1 fruit fly cellular context compared by ENCODE assay signal in genomic region chr2L:20944886-20945558, dm6.
A peak's percentile ranks its signal among the peaks of the same experiment; 100 is the strongest.
TF ChIP-seq lines count a peak whose summit lies in the region.

No protein-coding gene starts in this region.

TF ChIP-seq in whole organism, embryonic, 481 proteins besides CTCF, POLR2A, EP300 and RAD21 (continued from another document):
- peak; percentile 38 for TF ChIP-seq Antp (GFP tag; optimal IDR thresholded peaks at IDR 0.05; lab: Kevin White, UChicago)
- 0 out of 2 replicates have a peak, but pooled peaks have one; percentile 18 for TF ChIP-seq CG3847 (GFP tag; IDR thresholded peaks at IDR 0.05; lab: Robert Waterston, UW)
- no peak for TF ChIP-seq CG30020 (tag; optimal IDR thresholded peaks at IDR 0.05; lab: Kevin White, UChicago)
- TF ChIP-seq CG2202 (tag; optimal IDR thresholded peaks at IDR 0.05; lab: Kevin White, UChicago), result peak; percentile 18
- peak; percentile 45; the same call in 1 of the 2 replicates for TF ChIP-seq CG10366 (GFP tag; IDR thresholded peaks at IDR 0.05; lab: Robert Waterston, UW)
- no peak for TF ChIP-seq ato (GFP tag; IDR thresholded peaks at IDR 0.05; lab: Robert Waterston, UW; ENCODE audit: partially characterized antibody)
- TF ChIP-seq yki (optimal IDR thresholded peaks at IDR 0.05; lab: Kevin White, UChicago), result no peak
- TF ChIP-seq tio (GFP tag; optimal IDR thresholded peaks at IDR 0.05; lab: Kevin White, UChicago), result peak; percentile 12
- peak; percentile 25 for TF ChIP-seq CG18476 (GFP tag; optimal IDR thresholded peaks at IDR 0.05; lab: Kevin White, UChicago)
- TF ChIP-seq eve (GFP tag; optimal IDR thresholded peaks at IDR 0.05; lab: Kevin White, UChicago), result peak in 1 of 2 experiments; percentile 63
- TF ChIP-seq gt (GFP tag; IDR thresholded peaks at IDR 0.05; lab: Robert Waterston, UW), result no peak
- no peak for TF ChIP-seq sc (optimal IDR thresholded peaks at IDR 0.05; lab: Kevin White, UChicago)
- peak; percentile 32 for TF ChIP-seq sc (GFP tag; optimal IDR thresholded peaks at IDR 0.05; lab: Kevin White, UChicago)
- TF ChIP-seq CG18619 (GFP tag; optimal IDR thresholded peaks at IDR 0.05; lab: Kevin White, UChicago), result no peak
- peak; percentile 49 for TF ChIP-seq CG4820 (GFP tag; optimal IDR thresholded peaks at IDR 0.05; lab: Kevin White, UChicago)
- TF ChIP-seq sqz (GFP tag; optimal IDR thresholded peaks at IDR 0.05; lab: Kevin White, UChicago), result no peak
- TF ChIP-seq CG6791 (GFP tag; IDR thresholded peaks at IDR 0.05; lab: Robert Waterston, UW; ENCODE audit: partially characterized antibody), result peak; percentile 62; the same call in 1 of the 3 replicates
- TF ChIP-seq CG17361 (GFP tag; IDR thresholded peaks at IDR 0.05; lab: Robert Waterston, UW), result peak; percentile 56; the same call in 2 of the 3 replicates
- TF ChIP-seq CG12219 (GFP tag; optimal IDR thresholded peaks at IDR 0.05; lab: Kevin White, UChicago), result peak; percentile 42
- TF ChIP-seq NfI (GFP tag; optimal IDR thresholded peaks at IDR 0.05; lab: Kevin White, UChicago), result no peak
- peak; percentile 8 for TF ChIP-seq Jarid2 (GFP tag; optimal IDR thresholded peaks at IDR 0.05; lab: Kevin White, UChicago)
- peak; percentile 71 for TF ChIP-seq ci (GFP tag; IDR thresholded peaks at IDR 0.05; lab: Robert Waterston, UW)
- TF ChIP-seq CG2889 (GFP tag; IDR thresholded peaks at IDR 0.05; lab: Robert Waterston, UW), result no peak
- TF ChIP-seq CG10959 (GFP tag; IDR thresholded peaks at IDR 0.05; lab: Robert Waterston, UW), result 0 out of 2 replicates have a peak, but pooled peaks have one; percentile 15
- peak; percentile 72 for TF ChIP-seq CG31441 (GFP tag; IDR thresholded peaks at IDR 0.05; lab: Robert Waterston, UW)
- TF ChIP-seq CG5180 (GFP tag; optimal IDR thresholded peaks at IDR 0.05; lab: Kevin White, UChicago), result peak; percentile 30
- no peak for TF ChIP-seq kah (GFP tag; optimal IDR thresholded peaks at IDR 0.05; lab: Kevin White, UChicago)
- no peak for TF ChIP-seq CG13296 (GFP tag; optimal IDR thresholded peaks at IDR 0.05; lab: Kevin White, UChicago)
- TF ChIP-seq CG31224 (GFP tag; IDR thresholded peaks at IDR 0.05; lab: Robert Waterston, UW), result no peak
- peak; percentile 47 for TF ChIP-seq CG8089 (GFP tag; optimal IDR thresholded peaks at IDR 0.05; lab: Kevin White, UChicago)
- no peak for TF ChIP-seq Fer2 (tag; optimal IDR thresholded peaks at IDR 0.05; lab: Kevin White, UChicago)
- no peak for TF ChIP-seq twi (tag; optimal IDR thresholded peaks at IDR 0.05; lab: Kevin White, UChicago)
- TF ChIP-seq Sox102F (GFP tag; optimal IDR thresholded peaks at IDR 0.05; lab: Kevin White, UChicago), result peak; percentile 72
- no peak for TF ChIP-seq unc-4 (GFP tag; IDR thresholded peaks at IDR 0.05; lab: Robert Waterston, UW; ENCODE audit: partially characterized antibody)
- no peak for TF ChIP-seq ham (GFP tag; IDR thresholded peaks at IDR 0.05; lab: Robert Waterston, UW)
- TF ChIP-seq CG11504 (tag; optimal IDR thresholded peaks at IDR 0.05; lab: Kevin White, UChicago), result peak; percentile 18
- no peak for TF ChIP-seq zen (tag; optimal IDR thresholded peaks at IDR 0.05; lab: Kevin White, UChicago)
- TF ChIP-seq Dp (GFP tag; optimal IDR thresholded peaks at IDR 0.05; lab: Kevin White, UChicago), result no peak
- peak; percentile 42 for TF ChIP-seq gcm (GFP tag; optimal IDR thresholded peaks at IDR 0.05; lab: Kevin White, UChicago)
- TF ChIP-seq Doc3 (GFP tag; IDR thresholded peaks at IDR 0.05; lab: Robert Waterston, UW; ENCODE audit: partially characterized antibody), result no peak
- TF ChIP-seq CG15696 (tag; optimal IDR thresholded peaks at IDR 0.05; lab: Kevin White, UChicago), result no peak
- TF ChIP-seq fd102C (GFP tag; optimal IDR thresholded peaks at IDR 0.05; lab: Kevin White, UChicago), result no peak
- peak in 1 of 2 experiments; percentile 35 for TF ChIP-seq Trl (optimal IDR thresholded peaks at IDR 0.05; lab: Kevin White, UChicago)
- TF ChIP-seq Trl (GFP tag; optimal IDR thresholded peaks at IDR 0.05; lab: Kevin White, UChicago), result peak; percentile 2
- peak; percentile 24 for TF ChIP-seq CG10209 (GFP tag; optimal IDR thresholded peaks at IDR 0.05; lab: Kevin White, UChicago)
- peak; percentile 28 for TF ChIP-seq CG6254 (GFP tag; optimal IDR thresholded peaks at IDR 0.05; lab: Kevin White, UChicago)
- TF ChIP-seq Sry-β (GFP tag; optimal IDR thresholded peaks at IDR 0.05; lab: Kevin White, UChicago), result no peak
- TF ChIP-seq CG34422 (GFP tag; IDR thresholded peaks at IDR 0.05; lab: Robert Waterston, UW), result no peak
- no peak; the same call in 1 of the 2 replicates for TF ChIP-seq chm (GFP tag; IDR thresholded peaks at IDR 0.05; lab: Robert Waterston, UW)
- peak; percentile 15 for TF ChIP-seq Fer3 (tag; optimal IDR thresholded peaks at IDR 0.05; lab: Kevin White, UChicago)
- TF ChIP-seq da (GFP tag; optimal IDR thresholded peaks at IDR 0.05; lab: Kevin White, UChicago), result no peak
- no peak for TF ChIP-seq Nf-YC (tag; optimal IDR thresholded peaks at IDR 0.05; lab: Kevin White, UChicago)
- peak; percentile 50 for TF ChIP-seq CG6813 (GFP tag; optimal IDR thresholded peaks at IDR 0.05; lab: Kevin White, UChicago)
- no peak for TF ChIP-seq zfh2 (GFP tag; optimal IDR thresholded peaks at IDR 0.05; lab: Kevin White, UChicago)
- no peak for TF ChIP-seq sima (GFP tag; optimal IDR thresholded peaks at IDR 0.05; lab: Kevin White, UChicago)
- no peak for TF ChIP-seq chinmo (GFP tag; IDR thresholded peaks at IDR 0.05; lab: Robert Waterston, UW; ENCODE audit: partially characterized antibody)
- TF ChIP-seq TFAM (GFP tag; optimal IDR thresholded peaks at IDR 0.05; lab: Kevin White, UChicago), result no peak
- TF ChIP-seq Spps (tag; optimal IDR thresholded peaks at IDR 0.05; lab: Kevin White, UChicago), result peak; percentile 40
- TF ChIP-seq CG1603 (tag; optimal IDR thresholded peaks at IDR 0.05; lab: Kevin White, UChicago), result peak; percentile 81
- no peak for TF ChIP-seq CG8478 (optimal IDR thresholded peaks at IDR 0.05; lab: Kevin White, UChicago)
- peak; percentile 12 for TF ChIP-seq CG12659 (GFP tag; optimal IDR thresholded peaks at IDR 0.05; lab: Kevin White, UChicago)
- no peak for TF ChIP-seq CG16813 (GFP tag; IDR thresholded peaks at IDR 0.05; lab: Robert Waterston, UW; ENCODE audit: partially characterized antibody)
- no peak for TF ChIP-seq HLH3B (GFP tag; IDR thresholded peaks at IDR 0.05; lab: Robert Waterston, UW)
- no peak for TF ChIP-seq CG15073 (GFP tag; optimal IDR thresholded peaks at IDR 0.05; lab: Kevin White, UChicago)
- TF ChIP-seq NFAT (GFP tag; IDR thresholded peaks at IDR 0.05; lab: Robert Waterston, UW), result no peak
- peak; percentile 70 for TF ChIP-seq gem (tag; optimal IDR thresholded peaks at IDR 0.05; lab: Kevin White, UChicago)
- TF ChIP-seq Deaf1 (tag; optimal IDR thresholded peaks at IDR 0.05; lab: Kevin White, UChicago), result no peak
- TF ChIP-seq Elba2 (GFP tag; optimal IDR thresholded peaks at IDR 0.05; lab: Kevin White, UChicago), result no peak
- peak; percentile 2 for TF ChIP-seq Nf-YB (GFP tag; optimal IDR thresholded peaks at IDR 0.05; lab: Kevin White, UChicago)
- peak; percentile 11 for TF ChIP-seq btn (GFP tag; optimal IDR thresholded peaks at IDR 0.05; lab: Kevin White, UChicago)
- peak; percentile 39 for TF ChIP-seq D19A (tag; optimal IDR thresholded peaks at IDR 0.05; lab: Kevin White, UChicago)
- TF ChIP-seq CG32532 (GFP tag; IDR thresholded peaks at IDR 0.05; lab: Robert Waterston, UW), result no peak
- TF ChIP-seq hbn (GFP tag; IDR thresholded peaks at IDR 0.05; lab: Robert Waterston, UW; ENCODE audit: partially characterized antibody), result no peak
- TF ChIP-seq Dbx (GFP tag; IDR thresholded peaks at IDR 0.05; lab: Robert Waterston, UW), result no peak
- no peak for TF ChIP-seq Atf6 (GFP tag; IDR thresholded peaks at IDR 0.05; lab: Robert Waterston, UW)
- peak; percentile 29; the same call in 1 of the 2 replicates for TF ChIP-seq CG32767 (GFP tag; IDR thresholded peaks at IDR 0.05; lab: Robert Waterston, UW)
- TF ChIP-seq unpg (GFP tag; optimal IDR thresholded peaks at IDR 0.05; lab: Kevin White, UChicago), result peak; percentile 62
- no peak for TF ChIP-seq CG6272 (GFP tag; IDR thresholded peaks at IDR 0.05; lab: Robert Waterston, UW)
- TF ChIP-seq grau (tag; optimal IDR thresholded peaks at IDR 0.05; lab: Kevin White, UChicago), result peak; percentile 55
- no peak for TF ChIP-seq CG4707 (GFP tag; optimal IDR thresholded peaks at IDR 0.05; lab: Kevin White, UChicago)
- no peak for TF ChIP-seq CG17612 (GFP tag; IDR thresholded peaks at IDR 0.05; lab: Robert Waterston, UW)
- peak; percentile 24 for TF ChIP-seq wek (GFP tag; optimal IDR thresholded peaks at IDR 0.05; lab: Kevin White, UChicago)
- no peak for TF ChIP-seq CG2199 (GFP tag; IDR thresholded peaks at IDR 0.05; lab: Robert Waterston, UW)
- no peak for TF ChIP-seq shn (GFP tag; optimal IDR thresholded peaks at IDR 0.05; lab: Kevin White, UChicago)
- TF ChIP-seq CG11398 (GFP tag; optimal IDR thresholded peaks at IDR 0.05; lab: Kevin White, UChicago), result no peak
- peak; percentile 67 for TF ChIP-seq CG8388 (GFP tag; optimal IDR thresholded peaks at IDR 0.05; lab: Kevin White, UChicago)
- no peak for TF ChIP-seq CG7963 (GFP tag; IDR thresholded peaks at IDR 0.05; lab: Robert Waterston, UW; ENCODE audit: partially characterized antibody)
- no peak for TF ChIP-seq BEAF-32 (GFP tag; optimal IDR thresholded peaks at IDR 0.05; lab: Kevin White, UChicago)
- TF ChIP-seq CG7271 (tag; optimal IDR thresholded peaks at IDR 0.05; lab: Kevin White, UChicago), result no peak
- TF ChIP-seq ewg (GFP tag; optimal IDR thresholded peaks at IDR 0.05; lab: Kevin White, UChicago), result peak; percentile 32
- peak; percentile 41 for TF ChIP-seq Chrac-16 (GFP tag; optimal IDR thresholded peaks at IDR 0.05; lab: Kevin White, UChicago)
- TF ChIP-seq CG9609 (GFP tag; optimal IDR thresholded peaks at IDR 0.05; lab: Kevin White, UChicago), result no peak
- TF ChIP-seq mam (GFP tag; optimal IDR thresholded peaks at IDR 0.05; lab: Kevin White, UChicago), result peak; percentile 10
- TF ChIP-seq Ets65A (GFP tag; lab: Kevin White, UChicago), result peak; percentile 74
- TF ChIP-seq CG3281 (GFP tag; optimal IDR thresholded peaks at IDR 0.05; lab: Kevin White, UChicago), result no peak
- TF ChIP-seq tx (GFP tag; optimal IDR thresholded peaks at IDR 0.05; lab: Kevin White, UChicago), result no peak
- peak; percentile 18 to 43 for TF ChIP-seq Hr51 (GFP tag; optimal IDR thresholded peaks at IDR 0.05; lab: Kevin White, UChicago)
- TF ChIP-seq CG17802 (tag; optimal IDR thresholded peaks at IDR 0.05; lab: Kevin White, UChicago), result peak; percentile 30
- no peak for TF ChIP-seq CG14965 (GFP tag; optimal IDR thresholded peaks at IDR 0.05; lab: Kevin White, UChicago; ENCODE audit: borderline replicate concordance)
- TF ChIP-seq HLH4C (GFP tag; IDR thresholded peaks at IDR 0.05; lab: Robert Waterston, UW; ENCODE audit: partially characterized antibody), result no peak
- TF ChIP-seq emc (GFP tag; optimal IDR thresholded peaks at IDR 0.05; lab: Kevin White, UChicago), result no peak
- peak; percentile 45 for TF ChIP-seq Six4 (GFP tag; optimal IDR thresholded peaks at IDR 0.05; lab: Kevin White, UChicago)
- no peak for TF ChIP-seq CG4404 (GFP tag; IDR thresholded peaks at IDR 0.05; lab: Robert Waterston, UW)
- no peak for TF ChIP-seq slou (GFP tag; optimal IDR thresholded peaks at IDR 0.05; lab: Kevin White, UChicago)
- TF ChIP-seq CG11696 (GFP tag; IDR thresholded peaks at IDR 0.05; lab: Robert Waterston, UW), result no peak
- TF ChIP-seq Hr78 (GFP tag; optimal IDR thresholded peaks at IDR 0.05; lab: Kevin White, UChicago), result peak in 1 of 2 experiments; percentile 48
- TF ChIP-seq CG12299 (tag; optimal IDR thresholded peaks at IDR 0.05; lab: Kevin White, UChicago), result no peak
- TF ChIP-seq ftz-f1 (GFP tag; optimal IDR thresholded peaks at IDR 0.05; lab: Kevin White, UChicago), result no peak
- TF ChIP-seq CG17186 (GFP tag; optimal IDR thresholded peaks at IDR 0.05; lab: Kevin White, UChicago), result no peak
- peak; percentile 34 for TF ChIP-seq HHEX (GFP tag; optimal IDR thresholded peaks at IDR 0.05; lab: Kevin White, UChicago)
- peak; percentile 63 for TF ChIP-seq CoRest (tag; optimal IDR thresholded peaks at IDR 0.05; lab: Kevin White, UChicago)
- peak; percentile 58 for TF ChIP-seq CG7839 (tag; optimal IDR thresholded peaks at IDR 0.05; lab: Kevin White, UChicago)
- peak; percentile 87 for TF ChIP-seq Med (GFP tag; lab: Kevin White, UChicago)
- no peak for TF ChIP-seq CG12104 (GFP tag; optimal IDR thresholded peaks at IDR 0.05; lab: Kevin White, UChicago)
- TF ChIP-seq crc (GFP tag; optimal IDR thresholded peaks at IDR 0.05; lab: Kevin White, UChicago), result no peak
- no peak for TF ChIP-seq br (optimal IDR thresholded peaks at IDR 0.05; lab: Kevin White, UChicago)
- TF ChIP-seq Usf (GFP tag; optimal IDR thresholded peaks at IDR 0.05; lab: Kevin White, UChicago), result no peak
- no peak for TF ChIP-seq CG15011 (GFP tag; optimal IDR thresholded peaks at IDR 0.05; lab: Kevin White, UChicago)
- TF ChIP-seq CG30403 (GFP tag; optimal IDR thresholded peaks at IDR 0.05; lab: Kevin White, UChicago), result peak; percentile 45
- no peak for TF ChIP-seq Mes4 (GFP tag; optimal IDR thresholded peaks at IDR 0.05; lab: Kevin White, UChicago)
- TF ChIP-seq nerfin-2 (GFP tag; IDR thresholded peaks at IDR 0.05; lab: Robert Waterston, UW; ENCODE audit: partially characterized antibody), result no peak
- no peak for TF ChIP-seq sim (GFP tag; IDR thresholded peaks at IDR 0.05; lab: Robert Waterston, UW)
- TF ChIP-seq so (GFP tag; IDR thresholded peaks at IDR 0.05; lab: Robert Waterston, UW), result no peak
- no peak for TF ChIP-seq CG4730 (GFP tag; IDR thresholded peaks at IDR 0.05; lab: Robert Waterston, UW)
- no peak for TF ChIP-seq B-H2 (GFP tag; optimal IDR thresholded peaks at IDR 0.05; lab: Kevin White, UChicago)
- TF ChIP-seq dimm (GFP tag; IDR thresholded peaks at IDR 0.05; lab: Robert Waterston, UW), result 0 out of 2 replicates have a peak, but pooled peaks have one; percentile 19
- no peak for TF ChIP-seq disco-r (GFP tag; optimal IDR thresholded peaks at IDR 0.05; lab: Kevin White, UChicago)
- peak; percentile 70 for TF ChIP-seq CG15601 (tag; optimal IDR thresholded peaks at IDR 0.05; lab: Kevin White, UChicago)
- TF ChIP-seq Atf-2 (GFP tag; optimal IDR thresholded peaks at IDR 0.05; lab: Kevin White, UChicago), result no peak
